Worm (Caenorhabditis elegans) whole organism, mixed stage, embryonic: Measurements from ENCODE around the gene ins-9.
A peak's percentile ranks its signal among the peaks of the same experiment; 100 is the strongest.

Experiments
- blmp-1 ChIP-seq: fragments of 150-350 bp; optimal IDR thresholded peaks from 2 replicates; lab custom pipeline; 2014; ENCODE audit warnings: missing biosample characterization, missing genetic modification characterization
- ceh-43 ChIP-seq: fragments of 200-800 bp; sonication (Bioruptor generic); optimal IDR thresholded peaks from 2 replicates; lab custom pipeline; 2018; ENCODE audit warnings: mild to moderate bottlenecking, missing genetic modification characterization, moderate library complexity, missing compliant biosample characterization
- cnd-1 ChIP-seq: fragments of 200-800 bp; sonication (Bioruptor generic); optimal IDR thresholded peaks from 2 replicates; lab custom pipeline; 2018; ENCODE audit warnings: mild to moderate bottlenecking, missing genetic modification characterization, missing compliant biosample characterization
- lin-13 ChIP-seq: fragments of 150-350 bp; optimal IDR thresholded peaks from 2 replicates; lab custom pipeline; 2014; ENCODE audit warnings: missing biosample characterization, missing genetic modification characterization
- lsy-2 ChIP-seq: fragments of 150-350 bp; optimal IDR thresholded peaks from 2 replicates; lab custom pipeline; 2014; ENCODE audit warnings: missing biosample characterization, missing genetic modification characterization
- mep-1 ChIP-seq: fragments of 150-350 bp; optimal IDR thresholded peaks from 2 replicates; lab custom pipeline; 2017; ENCODE audit warnings: missing biosample characterization, missing genetic modification reagents, missing genetic modification characterization, inconsistent platforms
- sptf-1 ChIP-seq: sonication (generic microtip); optimal IDR thresholded peaks from 2 replicates; lab custom pipeline; 2017; ENCODE audit warnings: mild to moderate bottlenecking, missing genetic modification characterization, moderate library complexity, missing compliant biosample characterization
- unc-120 ChIP-seq: sonication (generic microtip); optimal IDR thresholded peaks from 2 replicates; lab custom pipeline; 2017; ENCODE audit warnings: missing genetic modification characterization, missing compliant biosample characterization; ENCODE audit not compliant: poor library complexity, severe bottlenecking

DNA sequence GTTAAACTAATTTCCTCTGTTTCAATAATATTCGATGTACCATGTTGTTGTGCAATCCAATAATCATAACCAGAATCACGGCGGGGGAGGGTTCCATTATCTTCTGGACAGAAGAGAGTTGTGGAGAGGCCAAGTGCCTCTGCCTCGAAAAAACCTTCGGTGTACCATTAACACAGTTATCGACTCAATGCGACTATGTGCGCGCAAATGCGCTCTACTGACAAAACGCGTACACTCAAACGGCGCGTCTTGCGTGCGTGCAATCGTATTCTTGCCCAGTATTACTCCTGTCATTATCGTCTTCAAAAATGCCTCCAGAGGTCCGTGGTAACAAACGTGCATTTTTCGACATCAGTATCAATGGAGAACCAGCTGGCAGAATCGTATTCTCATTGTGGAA lies 44.6 kb upstream of the ins-9 start, which contains the start of gene cyn-8:
- TF ChIP-seq mep-1 (tag; lab: Kevin White, UChicago): peak; percentile 33
- peak; percentile 75 for TF ChIP-seq lin-13
- no peak for TF ChIP-seq ceh-43 (GFP tag; lab: Kevin White, UChicago)
- TF ChIP-seq lsy-2 (tag; lab: Kevin White, UChicago): no peak
- no peak for TF ChIP-seq blmp-1 (tag; lab: Kevin White, UChicago)
- TF ChIP-seq cnd-1: peak; percentile 35
- TF ChIP-seq unc-120 (tag; lab: Kevin White, UChicago): no peak
- TF ChIP-seq sptf-1 (tag; lab: Kevin White, UChicago): no peak
